Fruit fly (Drosophila melanogaster) whole organism, embryonic: ENCODE results near the gene CG14237.

Source experiments
- Abd-B ChIP-seq: fragments of 200-800 bp; sonication (Bioruptor generic); optimal IDR thresholded peaks from 2 replicates; lab custom pipeline; 2018; ENCODE audit warnings: missing biosample characterization, mild to moderate bottlenecking, missing genetic modification characterization, moderate library complexity
- Aef1 ChIP-seq: fragments of 200-800 bp; sonication (Bioruptor generic); IDR thresholded peaks from 3 replicates; pipeline ENCODE4 v1.3.6; 2022; ENCODE audit warnings: missing biosample characterization, missing genetic modification characterization
- Antp ChIP-seq: fragments of 200-800 bp; sonication (Bioruptor generic); optimal IDR thresholded peaks from 3 replicates; lab custom pipeline; 2016; ENCODE audit warnings: missing biosample characterization, missing genetic modification characterization
- CG10321 ChIP-seq: fragments of 200-800 bp; sonication (Bioruptor generic); IDR thresholded peaks from 2 replicates; pipeline ENCODE4 v1.3.6; 2022; ENCODE audit warnings: missing biosample characterization, missing genetic modification characterization
- CG11247 ChIP-seq: fragments of 200-800 bp; sonication (Bioruptor generic); IDR thresholded peaks from 2 replicates; pipeline ENCODE4 v1.3.6; 2022; ENCODE audit warnings: missing biosample characterization, missing genetic modification characterization
- CG11723 ChIP-seq: fragments of 200-800 bp; sonication (Bioruptor generic); optimal IDR thresholded peaks from 2 replicates; lab custom pipeline; 2017; ENCODE audit warnings: missing biosample characterization, mild to moderate bottlenecking, missing genetic modification characterization
- CG12071 ChIP-seq: fragments of 200-800 bp; sonication (Bioruptor generic); optimal IDR thresholded peaks from 3 replicates; lab custom pipeline; 2018; ENCODE audit warnings: missing biosample characterization, mild to moderate bottlenecking, missing genetic modification characterization
- CG14441 ChIP-seq: fragments of 200-800 bp; sonication (Bioruptor generic); IDR thresholded peaks from 2 replicates; pipeline ENCODE4 v1.3.6; 2022; ENCODE audit warnings: missing biosample characterization, missing genetic modification characterization
- CG16863 ChIP-seq: fragments of 200-800 bp; sonication (Bioruptor generic); optimal IDR thresholded peaks from 3 replicates; lab custom pipeline; 2016; ENCODE audit warnings: missing biosample characterization, missing genetic modification characterization
- CG18619 ChIP-seq: fragments of 200-800 bp; sonication (Bioruptor generic); optimal IDR thresholded peaks from 3 replicates; lab custom pipeline; 2017; ENCODE audit warnings: missing biosample characterization, mild to moderate bottlenecking, missing genetic modification characterization
- CG30431 ChIP-seq: fragments of 200-800 bp; sonication (Bioruptor generic); optimal IDR thresholded peaks from 2 replicates; lab custom pipeline; 2017; ENCODE audit warnings: missing biosample characterization, missing genetic modification characterization
- CG3838 ChIP-seq: fragments of 200-800 bp; sonication (Bioruptor generic); optimal IDR thresholded peaks from 3 replicates; lab custom pipeline; 2016; ENCODE audit warnings: missing biosample characterization, missing genetic modification characterization
- CG3847 ChIP-seq: fragments of 200-800 bp; sonication (Bioruptor generic); IDR thresholded peaks from 2 replicates; pipeline ENCODE4 v1.3.6; 2022; ENCODE audit warnings: missing biosample characterization, missing genetic modification characterization
- CG9437 ChIP-seq: fragments of 200-800 bp; sonication (Bioruptor generic); optimal IDR thresholded peaks from 2 replicates; lab custom pipeline; 2018; ENCODE audit warnings: missing biosample characterization, mild to moderate bottlenecking, missing genetic modification characterization
- HmgD ChIP-seq: fragments of 200-800 bp; sonication (Bioruptor generic); optimal IDR thresholded peaks from 3 replicates; lab custom pipeline; 2016; ENCODE audit warnings: missing biosample characterization, missing genetic modification characterization
- MTF-1 ChIP-seq: fragments of 200-800 bp; sonication (Bioruptor generic); optimal IDR thresholded peaks from 2 replicates; lab custom pipeline; 2018; ENCODE audit warnings: missing biosample characterization, mild to moderate bottlenecking, missing genetic modification characterization, borderline replicate concordance
- Mrtf ChIP-seq: fragments of 200-800 bp; sonication (Bioruptor generic); IDR thresholded peaks from 3 replicates; pipeline ENCODE4 v1.3.6; 2022; ENCODE audit warnings: missing biosample characterization, missing genetic modification characterization
- NFAT ChIP-seq: fragments of 200-800 bp; sonication (Bioruptor generic); IDR thresholded peaks from 2 replicates; pipeline ENCODE4 v1.3.6; 2022; ENCODE audit warnings: missing biosample characterization, missing genetic modification characterization
- Pdp1 ChIP-seq, 2 experiments: fragments of 200-800 bp; sonication (Bioruptor generic); optimal IDR thresholded peaks; 3 replicates each; lab custom pipeline; 2016; ENCODE audit warnings: missing biosample characterization in 2 of 2, missing genetic modification characterization in 2 of 2, mild to moderate bottlenecking in 1 of 2, moderate library complexity in 1 of 2
- Stat92E ChIP-seq, 3 experiments: fragments of >200 bp in 2 of 3; fragments of 200-800 bp in 1 of 3; sonication (Bioruptor generic) in 1 of 3; optimal IDR thresholded peaks; 2 replicates each; lab custom pipeline; 2017 to 2019; ENCODE audit warnings: missing biosample characterization in 3 of 3, missing genetic modification characterization in 3 of 3, mild to moderate bottlenecking in 1 of 3, moderate library complexity in 1 of 3
- Tbp ChIP-seq: fragments of >200 bp; optimal IDR thresholded peaks from 2 replicates; lab custom pipeline; 2018; ENCODE audit warnings: missing biosample characterization, missing genetic modification characterization
- Usf ChIP-seq: fragments of 200-800 bp; sonication (Bioruptor generic); optimal IDR thresholded peaks from 2 replicates; lab custom pipeline; 2017; ENCODE audit warnings: missing genotype, missing biosample characterization, missing genetic modification characterization
- ato ChIP-seq: fragments of 200-800 bp; sonication (Bioruptor generic); IDR thresholded peaks from 2 replicates; pipeline ENCODE4 v1.3.6; 2022; ENCODE audit warnings: missing biosample characterization, missing genetic modification characterization; ENCODE audit not compliant: partially characterized antibody
- bab2 ChIP-seq: fragments of 200-800 bp; sonication (Bioruptor generic); optimal IDR thresholded peaks from 2 replicates; lab custom pipeline; 2016; ENCODE audit warnings: missing biosample characterization, missing genetic modification characterization
- bbx ChIP-seq: fragments of 200-800 bp; sonication (Bioruptor generic); IDR thresholded peaks from 2 replicates; pipeline ENCODE4 v1.3.6; 2022; ENCODE audit warnings: missing biosample characterization, missing genetic modification characterization; ENCODE audit not compliant: partially characterized antibody
- br ChIP-seq: fragments of >200 bp; optimal IDR thresholded peaks from 2 replicates; lab custom pipeline; 2017
- cato ChIP-seq: fragments of 200-800 bp; sonication (Bioruptor generic); optimal IDR thresholded peaks from 2 replicates; lab custom pipeline; 2016; ENCODE audit warnings: missing biosample characterization, missing genetic modification characterization, borderline replicate concordance
- chn ChIP-seq: fragments of 200-800 bp; sonication (Bioruptor generic); optimal IDR thresholded peaks from 2 replicates; lab custom pipeline; 2016; ENCODE audit warnings: missing biosample characterization, missing genetic modification characterization
- dm ChIP-seq: fragments of 200-800 bp; sonication (Bioruptor generic); optimal IDR thresholded peaks from 3 replicates; lab custom pipeline; 2016; ENCODE audit warnings: missing biosample characterization, missing genetic modification characterization
- dpn ChIP-seq, 2 experiments: fragments of 200-800 bp; sonication (Bioruptor generic); optimal IDR thresholded peaks; 3 replicates each; lab custom pipeline; 2016; ENCODE audit warnings: missing biosample characterization in 2 of 2, missing genetic modification characterization in 2 of 2
- esg ChIP-seq: fragments of 200-800 bp; sonication (Bioruptor generic); conservative IDR thresholded peaks from 2 replicates; pipeline ENCODE4 v1.3.6; 2022; ENCODE audit warnings: missing biosample characterization, missing genetic modification characterization
- eve ChIP-seq, 2 experiments: fragments of >200 bp; optimal IDR thresholded peaks; 2 replicates each; lab custom pipeline; 2017; ENCODE audit warnings: missing biosample characterization in 2 of 2, missing genetic modification characterization in 2 of 2
- grau ChIP-seq: fragments of 200-800 bp; optimal IDR thresholded peaks from 3 replicates; lab custom pipeline; 2019; ENCODE audit warnings: missing biosample characterization, mild to moderate bottlenecking, missing genetic modification characterization, moderate library complexity
- lab ChIP-seq: fragments of 200-800 bp; sonication (Bioruptor generic); optimal IDR thresholded peaks from 3 replicates; lab custom pipeline; 2017; ENCODE audit warnings: missing biosample characterization, missing genetic modification characterization, mild to moderate bottlenecking, moderate library complexity, missing genetic modification reagents
- lola ChIP-seq, 3 experiments: fragments of >200 bp in 2 of 3; fragments of 200-800 bp in 1 of 3; sonication (Bioruptor generic) in 1 of 3; optimal IDR thresholded peaks; 2 replicates each; lab custom pipeline; 2017 to 2019; ENCODE audit warnings: missing biosample characterization in 3 of 3, missing genetic modification characterization in 3 of 3, mild to moderate bottlenecking in 1 of 3, moderate library complexity in 1 of 3
- maf-S ChIP-seq: fragments of 200-800 bp; sonication (Bioruptor generic); optimal IDR thresholded peaks from 2 replicates; lab custom pipeline; 2016; ENCODE audit warnings: missing biosample characterization, missing genetic modification characterization
- mld ChIP-seq: fragments of 200-800 bp; sonication (Bioruptor generic); IDR thresholded peaks from 3 replicates; pipeline ENCODE4 v1.3.6; 2022; ENCODE audit warnings: missing biosample characterization, missing genetic modification characterization; ENCODE audit not compliant: partially characterized antibody
- org-1 ChIP-seq: fragments of 200-800 bp; sonication (Bioruptor generic); optimal IDR thresholded peaks from 2 replicates; lab custom pipeline; 2017; ENCODE audit warnings: missing biosample characterization, missing genetic modification characterization
- otp ChIP-seq: fragments of 200-800 bp; sonication (Bioruptor generic); IDR thresholded peaks from 3 replicates; pipeline ENCODE4, ENCODE4 v1.3.6; 2022; ENCODE audit warnings: missing biosample characterization, missing genetic modification characterization
- pan ChIP-seq, 4 experiments: fragments of >200 bp in 3 of 4; fragments of 200-800 bp in 1 of 4; sonication (Bioruptor generic) in 1 of 4; optimal IDR thresholded peaks in 3 of 4; IDR thresholded peaks in 1 of 4; 2 replicates each; pipeline versions ENCODE4 v1.3.6 to Lab custom; 2017 to 2022; ENCODE audit warnings: missing biosample characterization in 2 of 4, missing genetic modification characterization in 2 of 4, mixed read lengths in 1 of 4
- peb ChIP-seq: fragments of 200-800 bp; sonication (Bioruptor generic); IDR thresholded peaks from 2 replicates; pipeline ENCODE4 v1.3.6; 2022; ENCODE audit warnings: missing biosample characterization, missing genetic modification characterization
- pfk ChIP-seq: fragments of 200-800 bp; sonication (Bioruptor generic); optimal IDR thresholded peaks from 2 replicates; lab custom pipeline; 2018; ENCODE audit warnings: missing biosample characterization, mild to moderate bottlenecking, missing genetic modification characterization, moderate library complexity
- pros ChIP-seq: fragments of 200-800 bp; sonication (Bioruptor generic); optimal IDR thresholded peaks from 3 replicates; lab custom pipeline; 2019; ENCODE audit warnings: missing biosample characterization, mild to moderate bottlenecking, missing genetic modification characterization, moderate library complexity
- sd ChIP-seq: fragments of 200-800 bp; sonication (Bioruptor generic); optimal IDR thresholded peaks from 3 replicates; lab custom pipeline; 2018; ENCODE audit warnings: missing biosample characterization, mild to moderate bottlenecking, missing genetic modification characterization, moderate library complexity
- shn ChIP-seq: fragments of 200-800 bp; sonication (Bioruptor generic); optimal IDR thresholded peaks from 3 replicates; lab custom pipeline; 2016; ENCODE audit warnings: missing biosample characterization, missing genetic modification characterization
- sim ChIP-seq: fragments of 200-800 bp; sonication (Bioruptor generic); IDR thresholded peaks from 2 replicates; pipeline ENCODE4 v1.3.6; 2022; ENCODE audit warnings: missing biosample characterization, missing genetic modification characterization
- slbo ChIP-seq: fragments of 200-800 bp; sonication (Bioruptor generic); IDR thresholded peaks from 2 replicates; pipeline ENCODE4 v1.3.6; 2022; ENCODE audit warnings: missing biosample characterization, missing genetic modification characterization
- unc-4 ChIP-seq: fragments of 200-800 bp; sonication (Bioruptor generic); IDR thresholded peaks from 2 replicates; pipeline ENCODE4 v1.3.6; 2022; ENCODE audit warnings: missing biosample characterization, missing genetic modification characterization; ENCODE audit not compliant: partially characterized antibody
- wor ChIP-seq: fragments of 200-800 bp; sonication (Bioruptor generic); IDR thresholded peaks from 2 replicates; pipeline ENCODE4 v1.3.6; 2022; ENCODE audit warnings: missing biosample characterization, missing genetic modification characterization

The CG14237 gene

dm6 chr3R:26461226-26461805 is 4.6 kb downstream of the CG14237 start, which contains the start of gene CG5455 (continued):
- TF ChIP-seq CG3847: no peak
- peak; percentile 67 for TF ChIP-seq MTF-1
- TF ChIP-seq Aef1 (GFP tag; lab: Robert Waterston, UW): peak; percentile 51; the same call in 2 of the 3 replicates
- no peak for TF ChIP-seq Abd-B (GFP tag; lab: Kevin White, UChicago)
- 0 out of 2 replicates have a peak, but pooled peaks have one; percentile 20 for TF ChIP-seq sim
- no peak for TF ChIP-seq mld
- no peak for TF ChIP-seq Tbp (GFP tag; lab: Kevin White, UChicago)
- TF ChIP-seq CG14441: peak; percentile 35; the same call in 1 of the 2 replicates
- TF ChIP-seq slbo: peak; percentile 51
- TF ChIP-seq HmgD (GFP tag; lab: Kevin White, UChicago): no peak
- TF ChIP-seq CG16863 (GFP tag; lab: Kevin White, UChicago): peak; percentile 30
- no peak for TF ChIP-seq dpn (GFP tag; optimal IDR thresholded peaks at IDR 0.05; lab: Kevin White, UChicago)
- TF ChIP-seq pan (optimal IDR thresholded peaks at IDR 0.05; lab: Kevin White, UChicago): no peak
- TF ChIP-seq pan (GFP tag; optimal IDR thresholded peaks at IDR 0.05 in 1 of 2, IDR thresholded peaks at IDR 0.05 in 1 of 2): peak in 1 of 2 experiments; percentile 62
- peak; percentile 70; the same call in 1 of the 2 replicates for TF ChIP-seq bbx
- no peak for TF ChIP-seq Stat92E (GFP tag; optimal IDR thresholded peaks at IDR 0.05; lab: Kevin White, UChicago)
- TF ChIP-seq Usf: no peak
- TF ChIP-seq peb (GFP tag; lab: Robert Waterston, UW): no peak; the same call in 1 of the 2 replicates
- peak; percentile 79 for TF ChIP-seq sd (tag; lab: Kevin White, UChicago)
- TF ChIP-seq maf-S (GFP tag; lab: Kevin White, UChicago): peak; percentile 2
- TF ChIP-seq lola (GFP tag; optimal IDR thresholded peaks at IDR 0.05; lab: Kevin White, UChicago): no peak
- TF ChIP-seq otp (GFP tag; lab: Robert Waterston, UW): peak; percentile 58; the same call in 1 of the 3 replicates
- TF ChIP-seq eve (GFP tag; optimal IDR thresholded peaks at IDR 0.05; lab: Kevin White, UChicago): no peak
- TF ChIP-seq Mrtf (GFP tag; lab: Robert Waterston, UW): peak; percentile 39; the same call in 1 of the 3 replicates
- TF ChIP-seq shn (GFP tag; lab: Kevin White, UChicago): no peak
- no peak for TF ChIP-seq CG9437 (GFP tag; lab: Kevin White, UChicago)
- no peak for TF ChIP-seq wor (GFP tag; lab: Robert Waterston, UW)
- TF ChIP-seq CG3838: no peak
- peak; percentile 87 for TF ChIP-seq lab (GFP tag; lab: Kevin White, UChicago)
- TF ChIP-seq Pdp1 (GFP tag; optimal IDR thresholded peaks at IDR 0.05; lab: Kevin White, UChicago): peak in 1 of 2 experiments; percentile 87
- peak; percentile 10 for TF ChIP-seq Antp (GFP tag; lab: Kevin White, UChicago)
- TF ChIP-seq CG11247: no peak
- TF ChIP-seq chn (GFP tag; lab: Kevin White, UChicago): peak; percentile 28
- no peak for TF ChIP-seq pros (GFP tag; lab: Kevin White, UChicago)
- 0 out of 2 replicates have a peak, but pooled peaks have one; percentile 24 for TF ChIP-seq CG10321 (GFP tag; lab: Robert Waterston, UW)
- TF ChIP-seq CG12071 (GFP tag; lab: Kevin White, UChicago): peak; percentile 85
- TF ChIP-seq ato (GFP tag; lab: Robert Waterston, UW): 0 out of 2 replicates have a peak, but pooled peaks have one; percentile 28
- TF ChIP-seq CG30431: no peak
- no peak for TF ChIP-seq esg (GFP tag; lab: Robert Waterston, UW)
- peak; percentile 54; the same call in 1 of the 2 replicates for TF ChIP-seq unc-4
- TF ChIP-seq CG18619 (GFP tag; lab: Kevin White, UChicago): peak; percentile 17
- no peak for TF ChIP-seq cato
- TF ChIP-seq CG11723 (GFP tag; lab: Kevin White, UChicago): no peak
- peak; percentile 12 for TF ChIP-seq org-1 (GFP tag; lab: Kevin White, UChicago)
- TF ChIP-seq dm (GFP tag; lab: Kevin White, UChicago): no peak
- TF ChIP-seq bab2 (GFP tag; lab: Kevin White, UChicago): peak; percentile 2
- peak; percentile 41 for TF ChIP-seq pfk (GFP tag; lab: Kevin White, UChicago)
- peak; percentile 75 for TF ChIP-seq NFAT (GFP tag; lab: Robert Waterston, UW)
- peak; percentile 43 for TF ChIP-seq grau
- no peak for TF ChIP-seq br (lab: Kevin White, UChicago)
